Worm (Caenorhabditis elegans): Measurements from ENCODE around the gene plrg-1.

plrg-1 gene

ce11 chrV:10756698-10757097 lies 51.0 kb downstream of the plrg-1 start, which contains the start of gene irld-6:
irld-6 (minus strand) TSS chrV:10756798.
- TF ChIP-seq tbx-8 (GFP tag; optimal IDR thresholded peaks at IDR 0.05) (no peak), nhr-2 (tag; optimal IDR thresholded peaks at IDR 0.05) (no peak), elt-1 (tag; optimal IDR thresholded peaks at IDR 0.05; ENCODE audit: borderline replicate concordance, insufficient read depth) (no peak), blmp-1 (tag; optimal IDR thresholded peaks at IDR 0.05) (no peak), unc-62 (GFP tag; optimal IDR thresholded peaks at IDR 0.05) (no peak), sem-2 (GFP tag; optimal IDR thresholded peaks at IDR 0.05) (no peak), M03D4.4 (tag; optimal IDR thresholded peaks at IDR 0.05) (no peak), ceh-83 (GFP tag; optimal IDR thresholded peaks at IDR 0.05) (no peak), snpc-4 (tag; optimal IDR thresholded peaks at IDR 0.05) (no peak), nhr-28 (tag; optimal IDR thresholded peaks at IDR 0.05) (no peak), nhr-12 (tag; optimal IDR thresholded peaks at IDR 0.05) (no peak), ces-1 (GFP tag; optimal IDR thresholded peaks at IDR 0.05) (no peak), ham-2 (GFP tag; optimal IDR thresholded peaks at IDR 0.05) (no peak), ztf-11 (tag; optimal IDR thresholded peaks at IDR 0.05) (no peak), ceh-39 (tag; optimal IDR thresholded peaks at IDR 0.05) (no peak)
